Fruit fly (Drosophila melanogaster): ENCODE results near the gene CG3081.
A peak's percentile ranks its signal among the peaks of the same experiment; 100 is the strongest.

The CG3081 gene

DNA sequence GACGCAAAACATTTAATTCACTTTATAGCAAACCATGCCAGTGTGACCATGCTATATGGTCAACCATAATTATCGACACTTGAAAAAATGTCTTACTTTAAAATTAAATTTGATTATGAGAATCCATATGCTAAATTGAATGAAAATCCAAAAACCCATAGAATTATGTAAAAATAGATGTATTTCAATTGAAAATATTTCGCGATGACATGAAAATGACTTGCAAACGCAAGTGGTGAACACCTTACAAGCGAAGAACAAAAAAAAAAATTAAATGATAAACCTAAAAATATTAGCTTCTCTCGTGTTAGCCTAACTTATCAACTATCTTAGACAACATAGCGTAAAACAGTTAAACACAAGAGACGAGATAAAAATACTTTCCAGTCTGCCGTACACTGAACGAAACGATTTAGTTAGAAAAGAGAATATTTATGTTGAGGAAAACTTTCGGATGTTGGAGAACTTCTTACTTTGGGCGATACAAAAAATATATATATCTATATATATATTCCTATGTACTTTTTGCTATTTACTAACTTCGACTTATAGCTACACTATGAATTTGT is 36.1 kb upstream of the CG3081 start (continued):
- TF ChIP-seq Hsf (GFP tag; optimal IDR thresholded peaks at IDR 0.05) (peak; percentile 67), caup (GFP tag; optimal IDR thresholded peaks at IDR 0.05; ENCODE audit: severe bottlenecking) (peak; percentile 59), wek (GFP tag; optimal IDR thresholded peaks at IDR 0.05) (peak; percentile 53), lmd (GFP tag; IDR thresholded peaks at IDR 0.05) (peak; percentile 53), Bteb2 (GFP tag; optimal IDR thresholded peaks at IDR 0.05) (peak; percentile 51), CG11560 (tag; IDR thresholded peaks at IDR 0.05) (no peak), onecut (GFP tag; IDR thresholded peaks at IDR 0.05) (no peak; the same call in 1 of the 2 replicates), CG14965 (GFP tag; optimal IDR thresholded peaks at IDR 0.05; ENCODE audit: borderline replicate concordance) (no peak), hbn (GFP tag; IDR thresholded peaks at IDR 0.05; ENCODE audit: partially characterized antibody) (no peak), klu (GFP tag; IDR thresholded peaks at IDR 0.05) (no peak), chm (GFP tag; IDR thresholded peaks at IDR 0.05) (no peak), CG15514 (GFP tag; optimal IDR thresholded peaks at IDR 0.05) (peak; percentile 18), Ssrp (tag; optimal IDR thresholded peaks at IDR 0.05) (peak; percentile 36), CG10543 (GFP tag; optimal IDR thresholded peaks at IDR 0.05) (no peak), CG30403 (GFP tag; optimal IDR thresholded peaks at IDR 0.05) (peak; percentile 76), seq (GFP tag; IDR thresholded peaks at IDR 0.05) (no peak), schlank (tag; optimal IDR thresholded peaks at IDR 0.05) (no peak), CG17361 (GFP tag; IDR thresholded peaks at IDR 0.05) (peak; percentile 64), Neu2 (GFP tag; optimal IDR thresholded peaks at IDR 0.05; ENCODE audit: borderline replicate concordance) (no peak), CG10366 (GFP tag; IDR thresholded peaks at IDR 0.05) (peak; percentile 50), gem (tag; optimal IDR thresholded peaks at IDR 0.05) (peak; percentile 78), p53 (GFP tag; optimal IDR thresholded peaks at IDR 0.05) (no peak), Hmr (GFP tag; optimal IDR thresholded peaks at IDR 0.05) (peak; percentile 27), CG4617 (GFP tag; optimal IDR thresholded peaks at IDR 0.05; ENCODE audit: borderline replicate concordance) (no peak), Mes4 (GFP tag; optimal IDR thresholded peaks at IDR 0.05) (no peak), fd96Cb (tag; optimal IDR thresholded peaks at IDR 0.05) (peak; percentile 60), Myb (GFP tag; optimal IDR thresholded peaks at IDR 0.05) (peak; percentile 73), dysf (GFP tag; IDR thresholded peaks at IDR 0.05) (0 out of 3 replicates have a peak, but pooled peaks have one; percentile 22), HmgD (GFP tag; optimal IDR thresholded peaks at IDR 0.05) (no peak), sens-2 (GFP tag; IDR thresholded peaks at IDR 0.05) (no peak), cato (GFP tag; optimal IDR thresholded peaks at IDR 0.05; ENCODE audit: borderline replicate concordance) (peak; percentile 39), CG30431 (GFP tag; optimal IDR thresholded peaks at IDR 0.05) (peak; percentile 2), E2f1 (GFP tag; IDR thresholded peaks at IDR 0.05) (peak; percentile 38; the same call in 1 of the 2 replicates), GATAe (GFP tag; conservative IDR thresholded peaks at IDR 0.05) (no peak), CG16779 (GFP tag; IDR thresholded peaks at IDR 0.05) (no peak), CG17385 (GFP tag; optimal IDR thresholded peaks at IDR 0.05) (peak; percentile 59), zf30C (GFP tag; optimal IDR thresholded peaks at IDR 0.05) (peak; percentile 90), Sox102F (GFP tag; optimal IDR thresholded peaks at IDR 0.05) (peak; percentile 64), H15 (GFP tag; IDR thresholded peaks at IDR 0.05) (0 out of 3 replicates have a peak, but pooled peaks have one; percentile 45), CG9727 (GFP tag; optimal IDR thresholded peaks at IDR 0.05) (peak; percentile 52), gcm2 (GFP tag; optimal IDR thresholded peaks at IDR 0.05) (peak; percentile 16), CG15269 (tag; optimal IDR thresholded peaks at IDR 0.05) (peak; percentile 63), Atf6 (GFP tag; IDR thresholded peaks at IDR 0.05) (peak; percentile 69), sug (tag; optimal IDR thresholded peaks at IDR 0.05) (no peak), Atf3 (GFP tag; optimal IDR thresholded peaks at IDR 0.05) (peak; percentile 29), CG10209 (GFP tag; optimal IDR thresholded peaks at IDR 0.05) (peak; percentile 51), CG3407 (GFP tag; optimal IDR thresholded peaks at IDR 0.05) (peak; percentile 1), Blimp-1 (GFP tag; optimal IDR thresholded peaks at IDR 0.05) (peak; percentile 55), CG31388 (GFP tag; optimal IDR thresholded peaks at IDR 0.05) (no peak), Fer2 (tag; optimal IDR thresholded peaks at IDR 0.05) (no peak)

Measured in whole organism, embryonic.